Fruit fly (Drosophila melanogaster): ENCODE measurements around the gene CG32815.

The CG32815 gene

DNA sequence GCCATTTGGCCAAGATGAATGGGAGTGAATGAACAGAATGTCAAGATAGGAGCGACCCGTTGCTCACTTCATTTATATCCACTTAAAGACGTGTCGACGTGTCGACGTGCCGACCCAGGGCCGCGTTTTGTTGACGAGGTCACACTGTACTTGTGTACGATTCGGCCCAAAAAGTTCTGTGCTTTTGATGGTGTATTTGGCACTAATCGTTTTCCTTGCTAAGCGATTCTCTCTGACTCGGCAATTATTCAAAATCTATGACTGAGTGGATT is 16.0 kb downstream of the CG32815 start (continued):
- no peak for TF ChIP-seq disco-r (GFP tag; optimal IDR thresholded peaks at IDR 0.05)
- no peak for TF ChIP-seq fd102C (GFP tag; optimal IDR thresholded peaks at IDR 0.05)
- TF ChIP-seq dimm (GFP tag; IDR thresholded peaks at IDR 0.05), result no peak
- TF ChIP-seq maf-S (GFP tag; optimal IDR thresholded peaks at IDR 0.05), result no peak
- no peak for TF ChIP-seq mirr (GFP tag; optimal IDR thresholded peaks at IDR 0.05)
- no peak for TF ChIP-seq Rx (GFP tag; IDR thresholded peaks at IDR 0.05)
- TF ChIP-seq dpn (GFP tag; optimal IDR thresholded peaks at IDR 0.05), result peak in 1 of 2 experiments; percentile 21
- TF ChIP-seq Ravus (GFP tag; IDR thresholded peaks at IDR 0.05), result no peak
- TF ChIP-seq Hand (GFP tag; optimal IDR thresholded peaks at IDR 0.05), result no peak
- TF ChIP-seq CG9215 (GFP tag; IDR thresholded peaks at IDR 0.05), result peak; percentile 38; the same call in 1 of the 2 replicates
- no peak for TF ChIP-seq CG6683 (GFP tag; optimal IDR thresholded peaks at IDR 0.05)
- no peak for TF ChIP-seq pum (GFP tag; optimal IDR thresholded peaks at IDR 0.05)
- no peak for TF ChIP-seq CG15011 (GFP tag; optimal IDR thresholded peaks at IDR 0.05)
- peak; percentile 50 for TF ChIP-seq CG9932 (GFP tag; IDR thresholded peaks at IDR 0.05)
- peak; percentile 26; the same call in 1 of the 2 replicates for TF ChIP-seq sob (GFP tag; IDR thresholded peaks at IDR 0.05)
- TF ChIP-seq HLH3B (GFP tag; IDR thresholded peaks at IDR 0.05), result 0 out of 2 replicates have a peak, but pooled peaks have one; percentile 19
- TF ChIP-seq jing (GFP tag; optimal IDR thresholded peaks at IDR 0.05), result no peak
- TF ChIP-seq CG8765 (GFP tag; IDR thresholded peaks at IDR 0.05), result no peak
- TF ChIP-seq pnt (GFP tag; optimal IDR thresholded peaks at IDR 0.05), result no peak
- no peak for TF ChIP-seq HLHmδ (GFP tag; optimal IDR thresholded peaks at IDR 0.05)
- no peak for TF ChIP-seq MTF-1 (GFP tag; optimal IDR thresholded peaks at IDR 0.05; ENCODE audit: borderline replicate concordance)
- no peak for TF ChIP-seq Vsx1 (GFP tag; optimal IDR thresholded peaks at IDR 0.05)
- no peak for TF ChIP-seq CG11560 (tag; IDR thresholded peaks at IDR 0.05)
- TF ChIP-seq D (optimal IDR thresholded peaks at IDR 0.05), result no peak
- no peak for TF ChIP-seq D (GFP tag; optimal IDR thresholded peaks at IDR 0.05)
- no peak for TF ChIP-seq bbx (GFP tag; IDR thresholded peaks at IDR 0.05; ENCODE audit: partially characterized antibody)
- no peak for TF ChIP-seq CG3065 (GFP tag; optimal IDR thresholded peaks at IDR 0.05)
- no peak for TF ChIP-seq Ssrp (tag; optimal IDR thresholded peaks at IDR 0.05)
- no peak for TF ChIP-seq BtbVII (GFP tag; optimal IDR thresholded peaks at IDR 0.05)
- no peak for TF ChIP-seq NC2α (GFP tag; optimal IDR thresholded peaks at IDR 0.05)
- no peak for TF ChIP-seq CG4707 (GFP tag; optimal IDR thresholded peaks at IDR 0.05)
- TF ChIP-seq luna (GFP tag; optimal IDR thresholded peaks at IDR 0.05), result no peak
- TF ChIP-seq CG7786 (GFP tag; optimal IDR thresholded peaks at IDR 0.05), result peak; percentile 40
- TF ChIP-seq Max (GFP tag; optimal IDR thresholded peaks at IDR 0.05), result no peak
- TF ChIP-seq p53 (GFP tag; optimal IDR thresholded peaks at IDR 0.05), result no peak
- no peak for TF ChIP-seq CkIIα-i1 (GFP tag; IDR thresholded peaks at IDR 0.05)
- no peak for TF ChIP-seq D19B (GFP tag; optimal IDR thresholded peaks at IDR 0.05)
- no peak for TF ChIP-seq Camta (GFP tag; optimal IDR thresholded peaks at IDR 0.05)
- no peak for TF ChIP-seq B-H1 (GFP tag; IDR thresholded peaks at IDR 0.05)
- TF ChIP-seq Dll (GFP tag; IDR thresholded peaks at IDR 0.05; ENCODE audit: partially characterized antibody), result no peak
- TF ChIP-seq CG5245 (GFP tag; optimal IDR thresholded peaks at IDR 0.05), result no peak
- TF ChIP-seq Sry-β (GFP tag; optimal IDR thresholded peaks at IDR 0.05), result no peak
- TF ChIP-seq kah (GFP tag; optimal IDR thresholded peaks at IDR 0.05), result no peak
- TF ChIP-seq CrebB (tag; optimal IDR thresholded peaks at IDR 0.05), result no peak
- TF ChIP-seq E2f1 (GFP tag; IDR thresholded peaks at IDR 0.05), result no peak
- peak; percentile 6 for TF ChIP-seq jumu (GFP tag; optimal IDR thresholded peaks at IDR 0.05)
- TF ChIP-seq Ets97D (GFP tag; optimal IDR thresholded peaks at IDR 0.05), result no peak
- no peak for TF ChIP-seq Gsc (GFP tag; IDR thresholded peaks at IDR 0.05)
- TF ChIP-seq scrt (GFP tag; optimal IDR thresholded peaks at IDR 0.05), result no peak
- no peak for TF ChIP-seq CG30020 (tag; optimal IDR thresholded peaks at IDR 0.05)
- TF ChIP-seq YL-1 (GFP tag; optimal IDR thresholded peaks at IDR 0.05), result no peak
- no peak for TF ChIP-seq da (GFP tag; optimal IDR thresholded peaks at IDR 0.05)
- no peak for TF ChIP-seq Awh (GFP tag; IDR thresholded peaks at IDR 0.05)
